Worm (Caenorhabditis elegans) whole organism, L4 larva: ENCODE measurements around the gene ldp-1.

ENCODE experiments used
- F10B5.3 ChIP-seq: sonication (generic microtip); optimal IDR thresholded peaks from 2 replicates; lab custom pipeline; 2016; ENCODE audit warnings: mild to moderate bottlenecking, missing genetic modification characterization, missing compliant biosample characterization
- R02D3.7 ChIP-seq: fragments of 150-350 bp; sonication (generic microtip); optimal IDR thresholded peaks from 3 replicates; lab custom pipeline; 2014; ENCODE audit warnings: missing biosample characterization, missing genetic modification characterization
- aha-1 ChIP-seq: fragments of 150-350 bp; peaks from one replicate; lab custom pipeline; 2014; ENCODE audit warnings: missing biosample characterization, missing genetic modification characterization
- attf-4 ChIP-seq: sonication (generic microtip); optimal IDR thresholded peaks from 3 replicates; lab custom pipeline; 2017; ENCODE audit warnings: missing biosample characterization, missing genetic modification characterization
- ceh-20 ChIP-seq: fragments of 200-800 bp; sonication (Bioruptor generic); IDR thresholded peaks from 2 replicates; pipeline ENCODE4 v1.3.6; 2022; ENCODE audit warnings: missing genetic modification reagents, missing genetic modification characterization, missing compliant biosample characterization
- ceh-44 ChIP-seq: fragments of 200-800 bp; sonication (Bioruptor generic); IDR thresholded peaks from 2 replicates; pipeline ENCODE4 v1.3.6; 2022; ENCODE audit warnings: missing genetic modification reagents, missing genetic modification characterization, missing compliant biosample characterization
- ces-1 ChIP-seq: fragments of 150-350 bp; sonication (generic microtip); optimal IDR thresholded peaks from 4 replicates; lab custom pipeline; 2014; ENCODE audit warnings: missing biosample characterization, missing genetic modification reagents, missing genetic modification characterization
- dmd-6 ChIP-seq: fragments of 200-800 bp; sonication (Bioruptor generic); IDR thresholded peaks from 2 replicates; pipeline ENCODE4 v1.3.6; 2022; ENCODE audit warnings: missing genetic modification reagents, missing genetic modification characterization, missing compliant biosample characterization
- dve-1 ChIP-seq: sonication (generic microtip); optimal IDR thresholded peaks from 2 replicates; lab custom pipeline; 2017; ENCODE audit warnings: antibody characterized with exemption, mild to moderate bottlenecking, missing genetic modification characterization, missing compliant biosample characterization; ENCODE audit not compliant: insufficient read depth
- gei-8 ChIP-seq: fragments of 200-800 bp; sonication (Bioruptor generic); optimal IDR thresholded peaks from 2 replicates; lab custom pipeline; 2018; ENCODE audit warnings: mild to moderate bottlenecking, missing genetic modification characterization, missing compliant biosample characterization
- hlh-11 ChIP-seq: fragments of 200-800 bp; sonication (Bioruptor generic); optimal IDR thresholded peaks from 2 replicates; lab custom pipeline; 2018; ENCODE audit warnings: mild to moderate bottlenecking, missing genetic modification characterization, missing compliant biosample characterization
- hmg-1.1 ChIP-seq: fragments of 200-800 bp; sonication (Bioruptor generic); IDR thresholded peaks from 2 replicates; pipeline ENCODE4 v1.3.6; 2022; ENCODE audit warnings: missing genetic modification reagents, missing genetic modification characterization, missing compliant biosample characterization
- lim-7 ChIP-seq: fragments of 200-800 bp; sonication (Bioruptor generic); IDR thresholded peaks from 2 replicates; pipeline ENCODE4 v1.3.6; 2022; ENCODE audit warnings: missing genetic modification characterization, missing compliant biosample characterization
- lin-29 ChIP-seq: fragments of 200-800 bp; sonication (Bioruptor generic); IDR thresholded peaks from 2 replicates; pipeline ENCODE4 v1.3.6; 2022; ENCODE audit warnings: missing genetic modification reagents, missing genetic modification characterization, missing compliant biosample characterization
- lsy-2 ChIP-seq, 2 experiments: fragments of 150-350 bp in 1 of 2; sonication (generic microtip) in 1 of 2; optimal IDR thresholded peaks; 2 replicates each; lab custom pipeline; 2014 to 2017; ENCODE audit warnings: missing biosample characterization in 2 of 2, missing genetic modification characterization in 2 of 2
- madf-5 ChIP-seq, 2 experiments: fragments of 200-800 bp; sonication (Bioruptor generic); IDR thresholded peaks; 2 replicates each; pipeline ENCODE4 v1.3.6; 2022; ENCODE audit warnings: missing compliant biosample characterization in 2 of 2, missing genetic modification characterization in 2 of 2
- madf-9 ChIP-seq: fragments of 200-800 bp; sonication (Bioruptor generic); conservative IDR thresholded peaks from 2 replicates; pipeline ENCODE4 v1.3.6; 2022; ENCODE audit warnings: missing genetic modification reagents, missing genetic modification characterization, missing compliant biosample characterization
- mdl-1 ChIP-seq, 2 experiments: fragments of 150-350 bp in 1 of 2; sonication (generic microtip) in 1 of 2; optimal IDR thresholded peaks; 2 replicates each; lab custom pipeline; 2014 to 2017; ENCODE audit warnings: missing biosample characterization in 2 of 2, missing genetic modification characterization in 2 of 2
- mes-2 ChIP-seq: sonication (generic microtip); optimal IDR thresholded peaks from 2 replicates; lab custom pipeline; 2016; ENCODE audit warnings: missing genotype, mild to moderate bottlenecking, missing genetic modification characterization, missing compliant biosample characterization; ENCODE audit not compliant: poor library complexity, severe bottlenecking
- mxl-2 ChIP-seq: fragments of 200-800 bp; sonication (Bioruptor generic); conservative IDR thresholded peaks from 2 replicates; pipeline ENCODE4 v1.3.6; 2022; ENCODE audit warnings: missing genetic modification reagents, missing genetic modification characterization, missing compliant biosample characterization
- mxl-3 ChIP-seq: fragments of 200-800 bp; sonication (Bioruptor generic); optimal IDR thresholded peaks from 2 replicates; lab custom pipeline; 2018; ENCODE audit warnings: mild to moderate bottlenecking, missing genetic modification characterization, missing compliant biosample characterization
- nhr-25 ChIP-seq: sonication (generic microtip); optimal IDR thresholded peaks from 2 replicates; lab custom pipeline; 2017; ENCODE audit warnings: missing genetic modification characterization, mild to moderate bottlenecking, missing compliant biosample characterization, antibody characterized with exemption, moderate library complexity, borderline replicate concordance; ENCODE audit not compliant: insufficient read depth
- nhr-28 ChIP-seq: fragments of 150-350 bp; optimal IDR thresholded peaks from 2 replicates; lab custom pipeline; 2014; ENCODE audit warnings: missing biosample characterization, missing genetic modification characterization
- nhr-41 ChIP-seq: fragments of 200-800 bp; sonication (Bioruptor generic); IDR thresholded peaks from 2 replicates; pipeline ENCODE4 v1.3.6; 2022; ENCODE audit warnings: missing genetic modification reagents, missing genetic modification characterization, missing compliant biosample characterization
- nhr-48 ChIP-seq: sonication (generic microtip); optimal IDR thresholded peaks from 2 replicates; lab custom pipeline; 2016; ENCODE audit warnings: mild to moderate bottlenecking, missing genetic modification characterization, missing compliant biosample characterization
- pha-4 ChIP-seq, 2 experiments: fragments of 150-350 bp in 1 of 2; fragments of 200-800 bp in 1 of 2; sonication (Bioruptor generic) in 1 of 2; IDR thresholded peaks in 1 of 2; optimal IDR thresholded peaks in 1 of 2; 2 replicates each; pipeline versions ENCODE4 v1.3.6 to Lab custom; 2014 to 2022; ENCODE audit warnings: missing genetic modification characterization in 2 of 2, missing genetic modification reagents in 2 of 2, missing biosample characterization in 1 of 2, missing compliant biosample characterization in 1 of 2
- php-3 ChIP-seq: fragments of 200-800 bp; sonication (Bioruptor generic); IDR thresholded peaks from 2 replicates; pipeline ENCODE4 v1.3.6; 2022; ENCODE audit warnings: missing genetic modification reagents, missing genetic modification characterization, missing compliant biosample characterization
- skn-1 ChIP-seq: fragments of 150-350 bp; optimal IDR thresholded peaks from 2 replicates; lab custom pipeline; 2014; ENCODE audit warnings: missing biosample characterization, missing genetic modification characterization
- snpc-1.2 ChIP-seq: fragments of 200-800 bp; sonication (Bioruptor generic); IDR thresholded peaks from 2 replicates; pipeline ENCODE4 v1.3.6; 2022; ENCODE audit warnings: missing genetic modification reagents, missing genetic modification characterization, missing compliant biosample characterization
- snpc-4 ChIP-seq: fragments of 150-350 bp; optimal IDR thresholded peaks from 2 replicates; lab custom pipeline; 2014; ENCODE audit warnings: missing biosample characterization, missing genetic modification characterization
- tra-1 ChIP-seq: fragments of 200-800 bp; sonication (Bioruptor generic); IDR thresholded peaks from 2 replicates; pipeline ENCODE4 v1.3.6; 2022; ENCODE audit warnings: missing genetic modification reagents, missing genetic modification characterization, missing compliant biosample characterization
- zfp-3 ChIP-seq: fragments of 200-800 bp; sonication (Bioruptor generic); conservative IDR thresholded peaks from 2 replicates; pipeline ENCODE4 v1.3.6; 2022; ENCODE audit warnings: missing genetic modification reagents, missing genetic modification characterization, missing compliant biosample characterization
- zip-2 ChIP-seq: fragments of 150-350 bp; optimal IDR thresholded peaks from 2 replicates; lab custom pipeline; 2014; ENCODE audit warnings: missing biosample characterization, missing genetic modification characterization

The ldp-1 gene

ce11 chrV:2110368-2110767, 17.0 kb upstream of the ldp-1 start, which contains the start of gene F22F7.3:
Gene F22F7.3, plus strand, starts transcription at chrV:2110668.
- TF ChIP-seq mes-2 (tag; lab: Kevin White, UChicago) (no peak), zip-2 (no peak), mxl-3 (GFP tag; lab: Kevin White, UChicago) (no peak), lim-7 (no peak), zfp-3 (GFP tag; lab: Robert Waterston, UW) (no peak), skn-1 (tag; lab: Kevin White, UChicago) (no peak), nhr-25 (tag; lab: Kevin White, UChicago) (no peak), mdl-1 (tag; optimal IDR thresholded peaks at IDR 0.05; lab: Kevin White, UChicago) (no peak), lin-29 (GFP tag; lab: Robert Waterston, UW) (no peak), nhr-48 (no peak), gei-8 (GFP tag; lab: Kevin White, UChicago) (no peak), madf-9 (GFP tag; lab: Robert Waterston, UW) (no peak), lsy-2 (tag; optimal IDR thresholded peaks at IDR 0.05; lab: Kevin White, UChicago) (no peak), php-3 (GFP tag; lab: Robert Waterston, UW) (no peak), madf-5 (GFP tag; IDR thresholded peaks at IDR 0.05; lab: Robert Waterston, UW) (no peak), attf-4 (tag; lab: Kevin White, UChicago) (no peak), hmg-1.1 (GFP tag; lab: Robert Waterston, UW) (no peak)

- TF ChIP-seq pha-4 (GFP tag; IDR thresholded peaks at IDR 0.05; lab: Robert Waterston, UW) (no peak), pha-4 (tag; optimal IDR thresholded peaks at IDR 0.05; lab: Kevin White, UChicago) (no peak)
Observed at ce11 chrV:2118574-2118973, 8.8 kb upstream of the ldp-1 start, which contains the start of gene bgnt-1.2. Gene bgnt-1.2, minus strand, starts transcription at chrV:2118674.

DNA sequence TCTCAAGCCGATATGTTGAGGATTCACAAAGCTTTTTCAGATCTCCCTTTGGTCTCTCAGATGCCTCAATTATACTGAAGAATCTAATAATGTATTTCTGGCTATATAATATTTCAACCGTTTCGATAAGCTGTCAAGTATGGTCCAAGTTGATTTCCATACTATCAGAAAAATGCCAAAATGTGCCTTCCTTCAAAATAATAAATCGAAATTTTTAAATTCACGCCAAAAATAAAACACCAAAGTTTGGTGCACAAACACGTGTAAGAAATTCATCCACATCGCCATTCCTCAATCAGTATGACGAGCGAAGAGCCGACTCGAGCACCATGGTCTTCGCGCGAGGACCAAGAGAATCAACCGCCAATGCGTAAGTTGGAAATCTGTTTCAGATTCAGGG, 7.8 kb upstream of the ldp-1 start, which contains the start of gene F22F7.11:
TSS of gene F22F7.11 (plus strand) at position 301 of the 400 bp plus-strand sequence.
- TF ChIP-seq ceh-20 (GFP tag; lab: Robert Waterston, UW) (no peak), nhr-28 (tag; lab: Kevin White, UChicago) (no peak), ces-1 (GFP tag; lab: Kevin White, UChicago) (no peak), madf-5 (GFP tag; IDR thresholded peaks at IDR 0.05; lab: Robert Waterston, UW) (no peak), R02D3.7 (tag; lab: Kevin White, UChicago) (no peak), mxl-2 (GFP tag; lab: Robert Waterston, UW) (no peak), hmg-1.1 (GFP tag; lab: Robert Waterston, UW) (no peak), snpc-1.2 (GFP tag; lab: Robert Waterston, UW) (no peak), ceh-44 (no peak)

DNA sequence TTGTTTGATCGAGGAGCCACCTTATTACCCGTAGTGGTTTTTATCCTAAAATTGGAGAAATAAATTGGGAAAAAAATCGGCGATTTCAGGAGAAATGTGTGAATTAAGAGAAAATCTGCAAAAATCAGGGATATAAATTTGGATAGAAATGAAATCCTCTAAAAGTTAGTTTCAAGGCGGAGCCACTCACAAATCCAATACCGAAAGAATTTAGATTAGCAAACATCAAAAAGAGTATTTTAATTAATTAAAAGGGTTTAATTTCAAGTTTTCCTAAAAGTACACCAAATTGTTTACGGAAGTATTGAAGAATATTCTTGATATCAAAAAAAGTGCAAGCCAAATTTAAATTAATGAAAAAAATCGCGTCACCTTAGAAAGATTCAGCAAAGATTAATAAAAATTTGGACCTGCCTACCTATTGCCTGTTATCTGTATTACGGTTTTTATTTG, 5.4 kb upstream of the ldp-1 start, which contains the start of gene F22F7.8:
TSS of gene F22F7.8 (minus strand) at position 51 of the 453 bp plus-strand sequence.
- TF ChIP-seq ceh-44: no peak
- TF ChIP-seq aha-1 (tag; lab: Kevin White, UChicago): peak; percentile 91

- TF ChIP-seq zfp-3 (GFP tag; lab: Robert Waterston, UW): no peak
- peak; percentile 32 for TF ChIP-seq dmd-6 (GFP tag; lab: Robert Waterston, UW)
- peak; percentile 27; the same call in 1 of the 2 replicates for TF ChIP-seq php-3 (GFP tag; lab: Robert Waterston, UW)
- TF ChIP-seq F10B5.3: no peak
- peak; percentile 39 for TF ChIP-seq nhr-28 (tag; lab: Kevin White, UChicago)
- TF ChIP-seq dve-1 (tag; lab: Kevin White, UChicago): peak; percentile 43
- TF ChIP-seq hlh-11 (tag; lab: Kevin White, UChicago): peak; percentile 26
- peak; percentile 53; the same call in 1 of the 2 replicates for TF ChIP-seq tra-1 (GFP tag; lab: Robert Waterston, UW)
- 0 out of 2 replicates have a peak, but pooled peaks have one; percentile 17 for TF ChIP-seq nhr-41 (GFP tag; lab: Robert Waterston, UW)
- TF ChIP-seq snpc-4 (tag; lab: Kevin White, UChicago): no peak
- TF ChIP-seq mes-2 (tag; lab: Kevin White, UChicago): peak; percentile 63
- TF ChIP-seq, all 104 proteins: peak for 8
Observed at ce11 chrV:2122517-2122916, 4.8 kb upstream of the ldp-1 start, which contains the start of gene F22F7.2. Gene F22F7.2, plus strand, starts transcription at chrV:2122782.
